Fruit fly (Drosophila melanogaster) whole organism, prepupa: ENCODE measurements around the gene Dhdds.

Experiments used
- CG10669 ChIP-seq: fragments of 200-800 bp; sonication (Bioruptor generic); optimal IDR thresholded peaks from 3 replicates; lab custom pipeline; 2018; ENCODE audit warnings: missing biosample characterization, mild to moderate bottlenecking, missing genetic modification characterization, moderate library complexity
- CG11294 ChIP-seq: fragments of 200-800 bp; sonication (Bioruptor generic); IDR thresholded peaks from 2 replicates; pipeline ENCODE4 v1.3.6; 2022; ENCODE audit warnings: missing biosample characterization, missing genetic modification characterization
- CG11762 ChIP-seq: fragments of 200-800 bp; sonication (Bioruptor generic); optimal IDR thresholded peaks from 3 replicates; lab custom pipeline; 2016; ENCODE audit warnings: missing biosample characterization, missing genetic modification characterization; ENCODE audit not compliant: insufficient read depth
- CG11902 ChIP-seq: fragments of 200-800 bp; sonication (Bioruptor generic); optimal IDR thresholded peaks from 3 replicates; lab custom pipeline; 2016; ENCODE audit warnings: missing biosample characterization, missing genetic modification characterization
- CG15336 ChIP-seq: fragments of 200-800 bp; sonication (Bioruptor generic); IDR thresholded peaks from 2 replicates; pipeline ENCODE4 v1.3.6; 2022; ENCODE audit warnings: missing biosample characterization, missing genetic modification characterization
- CG1621 ChIP-seq: fragments of 200-800 bp; sonication (Bioruptor generic); optimal IDR thresholded peaks from 3 replicates; lab custom pipeline; 2018; ENCODE audit warnings: missing biosample characterization, mild to moderate bottlenecking, missing genetic modification characterization
- CG16779 ChIP-seq: fragments of 200-800 bp; sonication (Bioruptor generic); optimal IDR thresholded peaks from 3 replicates; lab custom pipeline; 2017; ENCODE audit warnings: missing biosample characterization, mild to moderate bottlenecking, missing genetic modification characterization
- CG31627 ChIP-seq: fragments of 200-800 bp; sonication (Bioruptor generic); optimal IDR thresholded peaks from 3 replicates; lab custom pipeline; 2016; ENCODE audit warnings: missing biosample characterization, missing genetic modification characterization
- CG32006 ChIP-seq: fragments of 200-800 bp; sonication (Bioruptor generic); optimal IDR thresholded peaks from 3 replicates; lab custom pipeline; 2017; ENCODE audit warnings: missing biosample characterization, mild to moderate bottlenecking, missing genetic modification characterization
- CG6163 ChIP-seq: fragments of 200-800 bp; sonication (Bioruptor generic); IDR thresholded peaks from 3 replicates; pipeline ENCODE4 v1.3.6; 2022; ENCODE audit warnings: missing biosample characterization, missing genetic modification characterization
- CG8632 ChIP-seq: fragments of 200-800 bp; sonication (Bioruptor generic); optimal IDR thresholded peaks from 3 replicates; lab custom pipeline; 2016; ENCODE audit warnings: missing biosample characterization, missing genetic modification characterization
- CG9139 ChIP-seq: fragments of 200-800 bp; sonication (Bioruptor generic); optimal IDR thresholded peaks from 3 replicates; lab custom pipeline; 2017; ENCODE audit warnings: missing biosample characterization, mild to moderate bottlenecking, missing genetic modification characterization
- Eip75B ChIP-seq: fragments of 200-800 bp; sonication (Bioruptor generic); optimal IDR thresholded peaks from 3 replicates; lab custom pipeline; 2016; ENCODE audit warnings: missing biosample characterization, missing genetic modification characterization
- Eip78C ChIP-seq: fragments of 200-800 bp; sonication (Bioruptor generic); peaks from one replicate; lab custom pipeline; 2016; ENCODE audit warnings: missing biosample characterization, missing genetic modification characterization
- Eip93F ChIP-seq: fragments of 200-800 bp; sonication (Bioruptor generic); optimal IDR thresholded peaks from 2 replicates; lab custom pipeline; 2016; ENCODE audit warnings: missing biosample characterization, mild to moderate bottlenecking, missing genetic modification characterization
- Ets21C ChIP-seq: fragments of 200-800 bp; sonication (Bioruptor generic); optimal IDR thresholded peaks from 3 replicates; lab custom pipeline; 2016; ENCODE audit warnings: missing biosample characterization, missing genetic modification characterization
- Hr38 ChIP-seq: sonication (Bioruptor generic); optimal IDR thresholded peaks from 2 replicates; lab custom pipeline; 2016; ENCODE audit warnings: missing biosample characterization, missing genetic modification characterization
- Hr4 ChIP-seq: fragments of 200-800 bp; sonication (Bioruptor generic); optimal IDR thresholded peaks from 3 replicates; lab custom pipeline; 2016; ENCODE audit warnings: missing biosample characterization, missing genetic modification characterization
- Met ChIP-seq: fragments of 200-800 bp; sonication (Bioruptor generic); optimal IDR thresholded peaks from 3 replicates; lab custom pipeline; 2016; ENCODE audit warnings: missing biosample characterization, missing genetic modification characterization
- Sox14 ChIP-seq: fragments of 200-800 bp; sonication (Bioruptor generic); optimal IDR thresholded peaks from 3 replicates; lab custom pipeline; 2016; ENCODE audit warnings: missing biosample characterization, missing genetic modification characterization
- achi ChIP-seq: fragments of 200-800 bp; sonication (Bioruptor generic); optimal IDR thresholded peaks from 3 replicates; lab custom pipeline; 2016; ENCODE audit warnings: missing biosample characterization, missing genetic modification characterization
- acj6 ChIP-seq: fragments of 200-800 bp; sonication (Bioruptor generic); optimal IDR thresholded peaks from 3 replicates; lab custom pipeline; 2016; ENCODE audit warnings: missing biosample characterization, missing genetic modification characterization
- cyc ChIP-seq: fragments of 200-800 bp; sonication (Bioruptor generic); optimal IDR thresholded peaks from 3 replicates; lab custom pipeline; 2016; ENCODE audit warnings: missing biosample characterization, missing genetic modification characterization
- esn ChIP-seq: fragments of 200-800 bp; sonication (Bioruptor generic); optimal IDR thresholded peaks from 2 replicates; lab custom pipeline; 2016; ENCODE audit warnings: missing biosample characterization, mild to moderate bottlenecking, missing genetic modification characterization, moderate library complexity
- fd59A ChIP-seq: fragments of 200-800 bp; sonication (Bioruptor generic); optimal IDR thresholded peaks from 2 replicates; lab custom pipeline; 2017; ENCODE audit warnings: missing biosample characterization, mild to moderate bottlenecking, missing genetic modification characterization, missing genetic modification reagents
- fd85E ChIP-seq: fragments of 200-800 bp; sonication (Bioruptor generic); optimal IDR thresholded peaks from 3 replicates; lab custom pipeline; 2016; ENCODE audit warnings: missing biosample characterization, missing genetic modification characterization
- fkh ChIP-seq: fragments of 200-800 bp; sonication (Bioruptor generic); optimal IDR thresholded peaks from 3 replicates; lab custom pipeline; 2017; ENCODE audit warnings: missing biosample characterization, mild to moderate bottlenecking, missing genetic modification characterization, moderate library complexity
- net ChIP-seq: fragments of 200-800 bp; sonication (Bioruptor generic); optimal IDR thresholded peaks from 3 replicates; lab custom pipeline; 2016; ENCODE audit warnings: missing biosample characterization, missing genetic modification characterization
- pdm3 ChIP-seq: fragments of 200-800 bp; sonication (Bioruptor generic); optimal IDR thresholded peaks from 3 replicates; lab custom pipeline; 2016; ENCODE audit warnings: missing biosample characterization, missing genetic modification characterization
- salr ChIP-seq, 2 experiments: fragments of 200-800 bp; sonication (Bioruptor generic); optimal IDR thresholded peaks; 3 replicates each; lab custom pipeline; 2016 to 2018; ENCODE audit warnings: missing biosample characterization in 2 of 2, missing genetic modification characterization in 2 of 2, mild to moderate bottlenecking in 1 of 2
- svp ChIP-seq: fragments of 200-800 bp; sonication (Bioruptor generic); peaks from one replicate; lab custom pipeline; 2016; ENCODE audit warnings: missing biosample characterization, missing genetic modification characterization
- vri ChIP-seq: fragments of 200-800 bp; sonication (Bioruptor generic); optimal IDR thresholded peaks from 3 replicates; lab custom pipeline; 2016; ENCODE audit warnings: missing biosample characterization, mild to moderate bottlenecking, missing genetic modification characterization

The Dhdds gene

dm6 chrX:7944772-7945722, 11.9 kb upstream of the Dhdds start (continued):
- TF ChIP-seq cyc (GFP tag; lab: Kevin White, UChicago) (peak; percentile 75), fkh (GFP tag; lab: Kevin White, UChicago) (peak; percentile 72), CG16779 (tag; lab: Kevin White, UChicago) (peak; percentile 58), CG8632 (peak; percentile 36), salr (GFP tag; optimal IDR thresholded peaks at IDR 0.05; lab: Kevin White, UChicago) (peak; percentile 17 to 40), CG1621 (tag; lab: Kevin White, UChicago) (peak; percentile 40), CG9139 (GFP tag; lab: Kevin White, UChicago) (no peak), CG11762 (GFP tag; lab: Kevin White, UChicago) (peak; percentile 45), net (GFP tag; lab: Kevin White, UChicago) (peak; percentile 42), CG15336 (GFP tag; lab: Robert Waterston, UW) (peak; percentile 60), Met (peak; percentile 71), fd59A (GFP tag; lab: Kevin White, UChicago) (peak; percentile 33), CG6163 (GFP tag; lab: Robert Waterston, UW) (peak; percentile 76; the same call in 1 of the 3 replicates), acj6 (GFP tag; lab: Kevin White, UChicago) (peak; percentile 56), CG11294 (no peak), Eip78C (GFP tag; lab: Kevin White, UChicago) (peak; percentile 89)

- TF ChIP-seq fkh (GFP tag; lab: Kevin White, UChicago) (no peak), Sox14 (GFP tag; lab: Kevin White, UChicago) (no peak), CG11294 (no peak), CG11902 (GFP tag; lab: Kevin White, UChicago) (no peak), CG32006 (GFP tag; lab: Kevin White, UChicago) (no peak), vri (GFP tag; lab: Kevin White, UChicago) (no peak), esn (GFP tag; lab: Kevin White, UChicago) (no peak), CG31627 (GFP tag; lab: Kevin White, UChicago) (no peak), CG15336 (GFP tag; lab: Robert Waterston, UW) (no peak), achi (GFP tag; lab: Kevin White, UChicago) (no peak), Ets21C (GFP tag; lab: Kevin White, UChicago) (no peak), CG10669 (GFP tag; lab: Kevin White, UChicago) (no peak), Hr4 (no peak), pdm3 (GFP tag; lab: Kevin White, UChicago) (no peak)
These were observed 11.1 kb upstream of the Dhdds start for dm6 chrX:7944151-7944713.

dm6 chrX:7938482-7938804, 5.3 kb upstream of the Dhdds start:
- TF ChIP-seq Eip75B (GFP tag; lab: Kevin White, UChicago) (peak; percentile 36), esn (GFP tag; lab: Kevin White, UChicago) (peak; percentile 45), Eip93F (GFP tag; lab: Kevin White, UChicago) (no peak), Eip78C (GFP tag; lab: Kevin White, UChicago) (peak; percentile 62), svp (peak; percentile 51), fd85E (GFP tag; lab: Kevin White, UChicago) (no peak), Hr38 (no peak), CG6163 (GFP tag; lab: Robert Waterston, UW) (0 out of 3 replicates have a peak, but pooled peaks have one; percentile 4), fkh (GFP tag; lab: Kevin White, UChicago) (no peak)
